Worm (Caenorhabditis elegans) whole organism, mixed stage, embryonic: Measurements from ENCODE around the gene C08B6.8.

Experiments
- ceh-83 ChIP-seq: fragments of 200-800 bp; sonication (Bioruptor generic); optimal IDR thresholded peaks from 2 replicates; lab custom pipeline; 2018; ENCODE audit warnings: mild to moderate bottlenecking, missing genetic modification characterization, missing compliant biosample characterization
- elt-3 ChIP-seq: fragments of 150-350 bp; optimal IDR thresholded peaks from 2 replicates; lab custom pipeline; 2014; ENCODE audit warnings: missing biosample characterization, missing genetic modification characterization
- lin-13 ChIP-seq: fragments of 150-350 bp; optimal IDR thresholded peaks from 2 replicates; lab custom pipeline; 2014; ENCODE audit warnings: missing biosample characterization, missing genetic modification characterization
- mep-1 ChIP-seq: fragments of 150-350 bp; optimal IDR thresholded peaks from 2 replicates; lab custom pipeline; 2017; ENCODE audit warnings: missing biosample characterization, missing genetic modification reagents, missing genetic modification characterization, inconsistent platforms
- nhr-12 ChIP-seq: fragments of 150-350 bp; optimal IDR thresholded peaks from 2 replicates; lab custom pipeline; 2014; ENCODE audit warnings: missing biosample characterization, missing genetic modification characterization
- nhr-28 ChIP-seq: fragments of 150-350 bp; optimal IDR thresholded peaks from 2 replicates; lab custom pipeline; 2014; ENCODE audit warnings: missing biosample characterization, missing genetic modification characterization
- nhr-76 ChIP-seq: sonication (generic microtip); optimal IDR thresholded peaks from 2 replicates; lab custom pipeline; 2017; ENCODE audit warnings: missing biosample characterization, missing genetic modification characterization
- snpc-4 ChIP-seq: fragments of 150-350 bp; optimal IDR thresholded peaks from 2 replicates; lab custom pipeline; 2014; ENCODE audit warnings: missing biosample characterization, missing genetic modification characterization
- sptf-1 ChIP-seq: sonication (generic microtip); optimal IDR thresholded peaks from 2 replicates; lab custom pipeline; 2017; ENCODE audit warnings: mild to moderate bottlenecking, missing genetic modification characterization, moderate library complexity, missing compliant biosample characterization
- unc-39 ChIP-seq: fragments of 150-350 bp; optimal IDR thresholded peaks from 2 replicates; lab custom pipeline; 2014; ENCODE audit warnings: missing biosample characterization, missing genetic modification characterization
- unc-62 ChIP-seq: fragments of 150-350 bp; optimal IDR thresholded peaks from 2 replicates; lab custom pipeline; 2014; ENCODE audit warnings: missing biosample characterization, missing genetic modification reagents, missing genetic modification characterization
- ztf-11 ChIP-seq: fragments of 150-350 bp; optimal IDR thresholded peaks from 2 replicates; lab custom pipeline; 2014; ENCODE audit warnings: missing biosample characterization, missing genetic modification characterization

- TF ChIP-seq snpc-4 (tag; lab: Kevin White, UChicago) (no peak), mep-1 (tag; lab: Kevin White, UChicago) (no peak), ceh-83 (no peak), unc-39 (no peak), unc-62 (no peak), nhr-76 (no peak), elt-3 (no peak), nhr-12 (tag; lab: Kevin White, UChicago) (no peak), nhr-28 (tag; lab: Kevin White, UChicago) (no peak), ztf-11 (no peak), lin-13 (no peak), sptf-1 (tag; lab: Kevin White, UChicago) (no peak)
Measured at ce11 chrV:10107309-10107708, 27.1 kb upstream of the C08B6.8 start, which contains the start of gene C08B6.11.
